Fruit fly (Drosophila melanogaster) whole organism, embryonic: ENCODE measurements around the gene CG7183.
A peak's percentile ranks its signal among the peaks of the same experiment; 100 is the strongest.

ENCODE experiments used
- B-H2 ChIP-seq: fragments of 200-800 bp; sonication (Bioruptor generic); optimal IDR thresholded peaks from 2 replicates; lab custom pipeline; 2018; ENCODE audit warnings: missing biosample characterization, mild to moderate bottlenecking, missing genetic modification characterization
- CG11695 ChIP-seq: fragments of 200-800 bp; sonication (Bioruptor generic); IDR thresholded peaks from 3 replicates; pipeline ENCODE4 v1.3.6; 2022; ENCODE audit warnings: missing biosample characterization, missing genetic modification characterization
- CG12071 ChIP-seq: fragments of 200-800 bp; sonication (Bioruptor generic); optimal IDR thresholded peaks from 3 replicates; lab custom pipeline; 2018; ENCODE audit warnings: missing biosample characterization, mild to moderate bottlenecking, missing genetic modification characterization
- CG1647 ChIP-seq: fragments of 200-800 bp; sonication (Bioruptor generic); optimal IDR thresholded peaks from 3 replicates; lab custom pipeline; 2016; ENCODE audit warnings: missing biosample characterization, missing genetic modification characterization
- CG17829 ChIP-seq: fragments of 200-800 bp; optimal IDR thresholded peaks from 2 replicates; lab custom pipeline; 2019; ENCODE audit warnings: missing biosample characterization, mild to moderate bottlenecking, missing genetic modification characterization, moderate library complexity
- ase ChIP-seq: fragments of 200-800 bp; sonication (Bioruptor generic); IDR thresholded peaks from 3 replicates; pipeline ENCODE4 v1.3.6; 2022; ENCODE audit warnings: missing biosample characterization, missing genetic modification characterization
- gem ChIP-seq: fragments of 200-800 bp; sonication (Bioruptor generic); optimal IDR thresholded peaks from 2 replicates; lab custom pipeline; 2019; ENCODE audit warnings: missing biosample characterization, mild to moderate bottlenecking, missing genetic modification characterization, moderate library complexity
- sug ChIP-seq: fragments of 200-800 bp; optimal IDR thresholded peaks from 2 replicates; lab custom pipeline; 2019; ENCODE audit warnings: missing biosample characterization, mild to moderate bottlenecking, missing genetic modification characterization, moderate library complexity
- tll ChIP-seq, 2 experiments: fragments of 200-800 bp in 1 of 2; fragments of >200 bp in 1 of 2; sonication (Bioruptor generic) in 1 of 2; optimal IDR thresholded peaks; 2 replicates each; lab custom pipeline; 2017 to 2019; ENCODE audit warnings: missing biosample characterization in 2 of 2, missing genetic modification characterization in 2 of 2, mild to moderate bottlenecking in 1 of 2, moderate library complexity in 1 of 2

- TF ChIP-seq tll (GFP tag; optimal IDR thresholded peaks at IDR 0.05; lab: Kevin White, UChicago) (no peak), CG1647 (GFP tag; lab: Kevin White, UChicago) (peak; percentile 51), sug (peak; percentile 76), CG12071 (no peak), B-H2 (GFP tag; lab: Kevin White, UChicago) (peak; percentile 71), ase (peak; percentile 8; the same call in 1 of the 3 replicates), CG17829 (tag; lab: Kevin White, UChicago) (peak; percentile 51), CG11695 (peak; percentile 49; the same call in 1 of the 3 replicates), gem (tag; lab: Kevin White, UChicago) (no peak)
Observed at dm6 chr3R:18185385-18185784, 35.1 kb downstream of the CG7183 start, which contains the start of the genes Arp5 and CG7208.
